Fruit fly (Drosophila melanogaster) whole organism, embryonic: Measurements from ENCODE around the gene CG13995.
A peak's percentile ranks its signal among the peaks of the same experiment; 100 is the strongest.

Experiments
- BtbVII ChIP-seq: fragments of 200-800 bp; sonication (Bioruptor generic); optimal IDR thresholded peaks from 3 replicates; lab custom pipeline; 2017; ENCODE audit warnings: missing biosample characterization, mild to moderate bottlenecking, missing genetic modification characterization
- CG12236 ChIP-seq: fragments of 200-800 bp; sonication (Bioruptor generic); optimal IDR thresholded peaks from 2 replicates; lab custom pipeline; 2016; ENCODE audit warnings: missing biosample characterization, missing genetic modification characterization
- CG13775 ChIP-seq: fragments of 200-800 bp; sonication (Bioruptor generic); optimal IDR thresholded peaks from 3 replicates; lab custom pipeline; 2017; ENCODE audit warnings: missing biosample characterization, mild to moderate bottlenecking, missing genetic modification characterization
- CG14441 ChIP-seq: fragments of 200-800 bp; sonication (Bioruptor generic); IDR thresholded peaks from 2 replicates; pipeline ENCODE4 v1.3.6; 2022; ENCODE audit warnings: missing biosample characterization, missing genetic modification characterization
- CG14860 ChIP-seq: fragments of 200-800 bp; sonication (Bioruptor generic); IDR thresholded peaks from 3 replicates; pipeline ENCODE4 v1.3.6; 2022; ENCODE audit warnings: missing biosample characterization, missing genetic modification characterization; ENCODE audit not compliant: partially characterized antibody
- CG14965 ChIP-seq: fragments of 200-800 bp; sonication (Bioruptor generic); optimal IDR thresholded peaks from 2 replicates; lab custom pipeline; 2016; ENCODE audit warnings: missing biosample characterization, missing genetic modification characterization, borderline replicate concordance
- CG15011 ChIP-seq: fragments of 200-800 bp; sonication (Bioruptor generic); optimal IDR thresholded peaks from 3 replicates; lab custom pipeline; 2018; ENCODE audit warnings: missing biosample characterization, mild to moderate bottlenecking, missing genetic modification characterization
- CG2199 ChIP-seq: fragments of 200-800 bp; sonication (Bioruptor generic); IDR thresholded peaks from 3 replicates; pipeline ENCODE4 v1.3.6; 2022; ENCODE audit warnings: missing biosample characterization, missing genetic modification characterization
- CG3065 ChIP-seq: fragments of 200-800 bp; sonication (Bioruptor generic); optimal IDR thresholded peaks from 2 replicates; lab custom pipeline; 2016; ENCODE audit warnings: missing biosample characterization, missing genetic modification characterization
- CG3281 ChIP-seq: fragments of 200-800 bp; sonication (Bioruptor generic); optimal IDR thresholded peaks from 3 replicates; lab custom pipeline; 2017; ENCODE audit warnings: missing biosample characterization, mild to moderate bottlenecking, missing genetic modification characterization
- CG7963 ChIP-seq: fragments of 200-800 bp; sonication (Bioruptor generic); IDR thresholded peaks from 3 replicates; pipeline ENCODE4 v1.3.6; 2022; ENCODE audit warnings: missing biosample characterization, missing genetic modification characterization; ENCODE audit not compliant: partially characterized antibody
- CG7987 ChIP-seq: fragments of 200-800 bp; sonication (Bioruptor generic); optimal IDR thresholded peaks from 2 replicates; lab custom pipeline; 2018; ENCODE audit warnings: missing biosample characterization, mild to moderate bottlenecking, missing genetic modification characterization, moderate library complexity
- CG8478 ChIP-seq: fragments of >200 bp; optimal IDR thresholded peaks from 2 replicates; lab custom pipeline; 2018
- CG9215 ChIP-seq: fragments of 200-800 bp; sonication (Bioruptor generic); IDR thresholded peaks from 2 replicates; pipeline ENCODE4 v1.3.6; 2022; ENCODE audit warnings: missing biosample characterization, missing genetic modification characterization
- CoRest ChIP-seq: fragments of 200-800 bp; sonication (Bioruptor generic); optimal IDR thresholded peaks from 3 replicates; lab custom pipeline; 2018; ENCODE audit warnings: missing biosample characterization, mild to moderate bottlenecking, missing genetic modification characterization, moderate library complexity
- HLH3B ChIP-seq: fragments of 200-800 bp; sonication (Bioruptor generic); IDR thresholded peaks from 2 replicates; pipeline ENCODE4 v1.3.6; 2022; ENCODE audit warnings: missing biosample characterization, missing genetic modification characterization
- Hr51 ChIP-seq, 2 experiments: fragments of 200-800 bp; sonication (Bioruptor generic); optimal IDR thresholded peaks; 2 replicates in 1 of 2; 3 replicates in 1 of 2; lab custom pipeline; 2016 to 2018; ENCODE audit warnings: missing biosample characterization in 2 of 2, missing genetic modification characterization in 2 of 2, mild to moderate bottlenecking in 1 of 2, moderate library complexity in 1 of 2
- Hsf ChIP-seq: fragments of 200-800 bp; sonication (Bioruptor generic); optimal IDR thresholded peaks from 3 replicates; lab custom pipeline; 2016; ENCODE audit warnings: missing biosample characterization, missing genetic modification characterization
- Lhr ChIP-seq: fragments of 200-800 bp; sonication (Bioruptor generic); optimal IDR thresholded peaks from 3 replicates; lab custom pipeline; 2017; ENCODE audit warnings: mild to moderate bottlenecking, missing biosample characterization, missing genetic modification reagents, missing genetic modification characterization
- MESR4 ChIP-seq: fragments of 200-800 bp; sonication (Bioruptor generic); optimal IDR thresholded peaks from 2 replicates; lab custom pipeline; 2018; ENCODE audit warnings: missing biosample characterization, mild to moderate bottlenecking, missing genetic modification characterization, moderate library complexity
- NC2β ChIP-seq: fragments of 200-800 bp; sonication (Bioruptor generic); optimal IDR thresholded peaks from 2 replicates; lab custom pipeline; 2016; ENCODE audit warnings: missing biosample characterization, missing genetic modification characterization
- Nf-YB ChIP-seq: fragments of 200-800 bp; sonication (Bioruptor generic); optimal IDR thresholded peaks from 3 replicates; lab custom pipeline; 2019; ENCODE audit warnings: missing biosample characterization, mild to moderate bottlenecking, missing genetic modification characterization, moderate library complexity
- Opbp ChIP-seq: fragments of 200-800 bp; sonication (Bioruptor generic); IDR thresholded peaks from 3 replicates; pipeline ENCODE4 v1.3.6; 2022; ENCODE audit warnings: missing biosample characterization, missing genetic modification characterization; ENCODE audit not compliant: partially characterized antibody
- Taf1 ChIP-seq: fragments of 200-800 bp; sonication (Bioruptor generic); IDR thresholded peaks from 2 replicates; pipeline ENCODE4 v1.3.6; 2022; ENCODE audit warnings: missing biosample characterization, missing genetic modification characterization
- Usf ChIP-seq: fragments of 200-800 bp; sonication (Bioruptor generic); optimal IDR thresholded peaks from 2 replicates; lab custom pipeline; 2017; ENCODE audit warnings: missing genotype, missing biosample characterization, missing genetic modification characterization
- ato ChIP-seq: fragments of 200-800 bp; sonication (Bioruptor generic); IDR thresholded peaks from 2 replicates; pipeline ENCODE4 v1.3.6; 2022; ENCODE audit warnings: missing biosample characterization, missing genetic modification characterization; ENCODE audit not compliant: partially characterized antibody
- crp ChIP-seq, 2 experiments: fragments of 200-800 bp; sonication (Bioruptor generic); optimal IDR thresholded peaks; 2 replicates in 1 of 2; 3 replicates in 1 of 2; lab custom pipeline; 2017; ENCODE audit warnings: missing biosample characterization in 2 of 2, missing genetic modification characterization in 2 of 2, mild to moderate bottlenecking in 1 of 2, moderate library complexity in 1 of 2
- dpn ChIP-seq, 2 experiments: fragments of 200-800 bp; sonication (Bioruptor generic); optimal IDR thresholded peaks; 3 replicates each; lab custom pipeline; 2016; ENCODE audit warnings: missing biosample characterization in 2 of 2, missing genetic modification characterization in 2 of 2
- dysf ChIP-seq: fragments of 200-800 bp; sonication (Bioruptor generic); IDR thresholded peaks from 3 replicates; pipeline ENCODE4 v1.3.6; 2022; ENCODE audit warnings: missing biosample characterization, missing genetic modification characterization
- emc ChIP-seq: fragments of 200-800 bp; sonication (Bioruptor generic); optimal IDR thresholded peaks from 2 replicates; lab custom pipeline; 2016; ENCODE audit warnings: missing biosample characterization, missing genetic modification characterization
- esg ChIP-seq: fragments of 200-800 bp; sonication (Bioruptor generic); conservative IDR thresholded peaks from 2 replicates; pipeline ENCODE4 v1.3.6; 2022; ENCODE audit warnings: missing biosample characterization, missing genetic modification characterization
- fd64A ChIP-seq: fragments of 200-800 bp; sonication (Bioruptor generic); optimal IDR thresholded peaks from 3 replicates; lab custom pipeline; 2018; ENCODE audit warnings: missing biosample characterization, mild to moderate bottlenecking, missing genetic modification characterization
- ftz-f1 ChIP-seq: fragments of 200-800 bp; sonication (Bioruptor generic); optimal IDR thresholded peaks from 2 replicates; lab custom pipeline; 2016; ENCODE audit warnings: missing biosample characterization, missing genetic modification characterization
- gcm ChIP-seq: fragments of 200-800 bp; sonication (Bioruptor generic); optimal IDR thresholded peaks from 2 replicates; lab custom pipeline; 2019; ENCODE audit warnings: missing biosample characterization, mild to moderate bottlenecking, missing genetic modification characterization, moderate library complexity
- lov ChIP-seq, 2 experiments: fragments of 200-800 bp in 1 of 2; fragments of >200 bp in 1 of 2; sonication (Bioruptor generic) in 1 of 2; IDR thresholded peaks in 1 of 2; optimal IDR thresholded peaks in 1 of 2; 2 replicates in 1 of 2; 3 replicates in 1 of 2; pipeline versions ENCODE4 v1.3.6 to Lab custom; 2017 to 2022; ENCODE audit warnings: missing biosample characterization in 1 of 2, missing genetic modification characterization in 1 of 2
- maf-S ChIP-seq: fragments of 200-800 bp; sonication (Bioruptor generic); optimal IDR thresholded peaks from 2 replicates; lab custom pipeline; 2016; ENCODE audit warnings: missing biosample characterization, missing genetic modification characterization
- nerfin-2 ChIP-seq: fragments of 200-800 bp; sonication (Bioruptor generic); IDR thresholded peaks from 2 replicates; pipeline ENCODE4 v1.3.6; 2022; ENCODE audit warnings: missing biosample characterization, missing genetic modification characterization; ENCODE audit not compliant: partially characterized antibody
- onecut ChIP-seq: fragments of 200-800 bp; sonication (Bioruptor generic); IDR thresholded peaks from 2 replicates; pipeline ENCODE4 v1.3.6; 2022; ENCODE audit warnings: missing biosample characterization, missing genetic modification characterization
- psq ChIP-seq: fragments of 200-800 bp; sonication (Bioruptor generic); optimal IDR thresholded peaks from 2 replicates; lab custom pipeline; 2017; ENCODE audit warnings: missing biosample characterization, missing genetic modification characterization
- salm ChIP-seq: fragments of 200-800 bp; sonication (Bioruptor generic); optimal IDR thresholded peaks from 2 replicates; lab custom pipeline; 2018; ENCODE audit warnings: missing biosample characterization, mild to moderate bottlenecking, missing genetic modification characterization
- sqz ChIP-seq: fragments of 200-800 bp; sonication (Bioruptor generic); optimal IDR thresholded peaks from 3 replicates; lab custom pipeline; 2018; ENCODE audit warnings: missing biosample characterization, mild to moderate bottlenecking, missing genetic modification characterization
- stwl ChIP-seq: fragments of 200-800 bp; sonication (Bioruptor generic); optimal IDR thresholded peaks from 3 replicates; lab custom pipeline; 2018; ENCODE audit warnings: missing biosample characterization, mild to moderate bottlenecking, missing genetic modification characterization, moderate library complexity
- sug ChIP-seq: fragments of 200-800 bp; optimal IDR thresholded peaks from 2 replicates; lab custom pipeline; 2019; ENCODE audit warnings: missing biosample characterization, mild to moderate bottlenecking, missing genetic modification characterization, moderate library complexity
- tgo ChIP-seq: fragments of 200-800 bp; sonication (Bioruptor generic); IDR thresholded peaks from 3 replicates; pipeline ENCODE4 v1.3.6; 2022; ENCODE audit warnings: missing biosample characterization, missing genetic modification characterization
- trh ChIP-seq: fragments of 200-800 bp; sonication (Bioruptor generic); optimal IDR thresholded peaks from 2 replicates; lab custom pipeline; 2016; ENCODE audit warnings: missing biosample characterization, missing genetic modification characterization
- wek ChIP-seq: fragments of 200-800 bp; sonication (Bioruptor generic); optimal IDR thresholded peaks from 3 replicates; lab custom pipeline; 2018; ENCODE audit warnings: missing biosample characterization, mild to moderate bottlenecking, missing genetic modification characterization, moderate library complexity
- zfh1 ChIP-seq: fragments of 200-800 bp; sonication (Bioruptor generic); IDR thresholded peaks from 3 replicates; pipeline ENCODE4 v1.3.6; 2022; ENCODE audit warnings: missing biosample characterization, missing genetic modification characterization

The CG13995 gene

DNA sequence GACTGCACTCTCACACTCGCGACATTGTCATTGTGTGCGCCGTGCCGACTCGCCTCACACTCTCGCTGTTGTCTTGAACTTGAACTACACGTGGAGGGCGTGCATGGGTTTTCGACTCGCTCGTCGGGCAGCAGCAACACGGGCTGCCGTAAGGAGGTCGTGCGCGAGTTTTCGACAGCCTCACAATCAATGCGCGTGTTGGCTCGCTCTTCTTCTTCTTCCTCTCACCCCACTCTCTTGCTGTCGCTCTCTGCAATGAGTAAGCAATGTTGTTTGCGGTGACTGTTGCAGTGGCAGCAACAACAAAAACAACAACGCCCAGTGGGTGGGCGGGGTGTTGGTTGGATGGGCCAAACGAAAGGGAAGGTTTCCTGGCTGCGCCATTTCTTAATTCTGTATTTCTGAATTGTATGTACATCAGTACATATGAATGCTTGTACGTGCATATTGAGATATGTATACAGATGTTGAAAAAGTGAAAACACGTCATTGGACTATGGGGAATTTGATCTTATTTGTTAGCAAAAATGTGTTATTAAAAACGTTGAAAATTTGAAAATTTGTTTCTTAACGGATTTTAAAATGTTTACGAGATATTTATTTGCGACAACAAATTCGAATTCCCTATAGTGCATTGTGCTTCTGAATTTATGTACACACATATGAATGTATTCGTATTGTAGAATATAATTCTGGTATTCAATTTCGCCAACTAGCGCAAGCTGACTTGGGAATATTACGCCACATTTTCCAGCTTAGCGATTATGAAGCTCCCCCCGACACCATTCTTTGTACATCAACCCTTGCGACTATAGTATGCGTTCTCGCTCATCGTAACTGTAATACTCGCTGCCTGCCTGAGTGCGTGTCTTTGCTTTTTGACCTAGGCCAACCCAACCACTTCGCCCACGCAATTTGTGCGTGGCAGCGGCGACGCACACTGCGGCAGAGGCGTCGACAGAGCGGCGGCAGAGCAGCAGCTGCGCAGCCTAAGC, 34.6 kb downstream of the CG13995 start (continued):
- TF ChIP-seq Opbp (GFP tag; lab: Robert Waterston, UW) (peak; percentile 82), ftz-f1 (GFP tag; lab: Kevin White, UChicago) (peak; percentile 99), HLH3B (GFP tag; lab: Robert Waterston, UW) (no peak), Lhr (GFP tag; lab: Kevin White, UChicago) (no peak), CG7963 (GFP tag; lab: Robert Waterston, UW) (no peak), dpn (GFP tag; optimal IDR thresholded peaks at IDR 0.05; lab: Kevin White, UChicago) (peak in 1 of 2 experiments; percentile 12), sqz (GFP tag; lab: Kevin White, UChicago) (no peak), Hr51 (GFP tag; optimal IDR thresholded peaks at IDR 0.05; lab: Kevin White, UChicago) (peak in 1 of 2 experiments; percentile 13), CG14860 (GFP tag; lab: Robert Waterston, UW) (peak; percentile 37; the same call in 1 of the 3 replicates), CG7987 (GFP tag; lab: Kevin White, UChicago) (peak; percentile 95), lov (optimal IDR thresholded peaks at IDR 0.05; lab: Kevin White, UChicago) (no peak), lov (GFP tag; IDR thresholded peaks at IDR 0.05; lab: Robert Waterston, UW) (peak; percentile 74; the same call in 1 of the 3 replicates), CoRest (peak; percentile 0), salm (tag; lab: Kevin White, UChicago) (no peak), maf-S (GFP tag; lab: Kevin White, UChicago) (no peak), tgo (GFP tag; lab: Robert Waterston, UW) (no peak), trh (GFP tag; lab: Kevin White, UChicago) (no peak), CG3281 (GFP tag; lab: Kevin White, UChicago) (peak; percentile 53), nerfin-2 (GFP tag; lab: Robert Waterston, UW) (peak; percentile 51; the same call in 1 of the 2 replicates), CG8478 (lab: Kevin White, UChicago) (peak; percentile 90), BtbVII (GFP tag; lab: Kevin White, UChicago) (no peak), stwl (peak; percentile 92), CG13775 (GFP tag; lab: Kevin White, UChicago) (peak; percentile 18), gcm (GFP tag; lab: Kevin White, UChicago) (peak; percentile 57), CG14441 (GFP tag; lab: Robert Waterston, UW) (no peak), fd64A (GFP tag; lab: Kevin White, UChicago) (peak; percentile 2), CG12236 (no peak), Usf (peak; percentile 1), dysf (no peak), CG14965 (GFP tag; lab: Kevin White, UChicago) (no peak), Taf1 (GFP tag; lab: Robert Waterston, UW) (no peak), psq (GFP tag; lab: Kevin White, UChicago) (no peak), Nf-YB (no peak), wek (GFP tag; lab: Kevin White, UChicago) (no peak), zfh1 (GFP tag; lab: Robert Waterston, UW) (no peak), CG3065 (peak; percentile 46), CG9215 (GFP tag; lab: Robert Waterston, UW) (no peak), sug (tag; lab: Kevin White, UChicago) (peak; percentile 79), emc (GFP tag; lab: Kevin White, UChicago) (no peak), CG2199 (GFP tag; lab: Robert Waterston, UW) (peak; percentile 95; the same call in 2 of the 3 replicates), CG15011 (GFP tag; lab: Kevin White, UChicago) (no peak), ato (peak; percentile 47; the same call in 1 of the 2 replicates), crp (GFP tag; optimal IDR thresholded peaks at IDR 0.05; lab: Kevin White, UChicago) (peak in 1 of 2 experiments; percentile 1), NC2β (GFP tag; lab: Kevin White, UChicago) (peak; percentile 4), onecut (GFP tag; lab: Robert Waterston, UW) (peak; percentile 90), MESR4 (GFP tag; lab: Kevin White, UChicago) (no peak), Hsf (GFP tag; lab: Kevin White, UChicago) (no peak), esg (GFP tag; lab: Robert Waterston, UW) (no peak)
